Fruit fly (Drosophila melanogaster): ENCODE measurements around the gene PMP34.

DNA sequence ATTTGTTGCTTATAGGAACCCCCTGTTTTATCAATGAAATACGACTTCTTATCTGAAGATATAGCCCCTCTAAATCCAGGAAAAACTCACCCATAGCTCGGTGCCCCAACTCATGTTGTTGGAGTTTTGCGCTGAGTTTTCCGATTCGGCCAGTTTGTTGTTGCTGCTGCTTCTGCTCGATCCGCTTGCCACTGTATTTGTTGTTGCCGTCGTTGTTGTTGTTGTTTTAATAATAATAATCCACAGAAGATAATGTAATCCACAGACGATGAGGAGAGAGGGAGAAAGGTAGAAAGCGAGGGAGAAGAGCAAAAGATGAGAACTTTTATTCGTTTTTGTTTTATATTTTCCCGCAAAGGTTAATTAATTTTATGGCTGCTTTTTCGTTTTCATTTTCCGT lies 44.4 kb downstream of the PMP34 start:
- no peak for TF ChIP-seq CG8478 (optimal IDR thresholded peaks at IDR 0.05)
- no peak for TF ChIP-seq CTCF (optimal IDR thresholded peaks at IDR 0.05)
